Worm (Caenorhabditis elegans) whole organism, young adult: ENCODE measurements around the gene irld-17.

Experiments used
- B0019.2 ChIP-seq: fragments of 200-800 bp; sonication (Bioruptor generic); conservative IDR thresholded peaks from 2 replicates; pipeline ENCODE4 v1.3.6; 2022; ENCODE audit warnings: missing genetic modification reagents, missing genetic modification characterization, missing compliant biosample characterization
- B0261.1 ChIP-seq: sonication (generic microtip); optimal IDR thresholded peaks from 2 replicates; lab custom pipeline; 2016; ENCODE audit warnings: mild to moderate bottlenecking, missing genetic modification characterization, moderate library complexity, missing compliant biosample characterization
- B0336.3 ChIP-seq: fragments of 200-800 bp; sonication (Bioruptor generic); IDR thresholded peaks from 2 replicates; pipeline ENCODE4 v1.3.6; 2022; ENCODE audit warnings: missing genetic modification characterization, missing compliant biosample characterization
- F22D6.2 ChIP-seq: sonication (generic microtip); optimal IDR thresholded peaks from 2 replicates; lab custom pipeline; 2016; ENCODE audit warnings: mild to moderate bottlenecking, missing genetic modification characterization, missing compliant biosample characterization
- F23B12.7 ChIP-seq: sonication (generic microtip); optimal IDR thresholded peaks from 2 replicates; lab custom pipeline; 2017; ENCODE audit warnings: missing genetic modification characterization, mild to moderate bottlenecking, missing compliant biosample characterization, antibody characterized with exemption, moderate library complexity; ENCODE audit not compliant: insufficient read depth
- F33H1.4 ChIP-seq: fragments of 200-800 bp; sonication (Bioruptor generic); IDR thresholded peaks from 2 replicates; pipeline ENCODE4 v1.3.6; 2022; ENCODE audit warnings: missing genetic modification reagents, missing genetic modification characterization, missing compliant biosample characterization
- F37B4.10 ChIP-seq: fragments of 200-800 bp; sonication (Bioruptor generic); IDR thresholded peaks from 2 replicates; pipeline ENCODE4 v1.3.6; 2022; ENCODE audit warnings: missing genetic modification characterization, missing compliant biosample characterization
- F52B5.7 ChIP-seq: sonication (generic microtip); optimal IDR thresholded peaks from 2 replicates; lab custom pipeline; 2016; ENCODE audit warnings: mild to moderate bottlenecking, missing genetic modification characterization, missing compliant biosample characterization
- K11D2.4 ChIP-seq: fragments of 200-800 bp; sonication (Bioruptor generic); IDR thresholded peaks from 2 replicates; pipeline ENCODE4 v1.3.6; 2022; ENCODE audit warnings: missing genetic modification reagents, missing genetic modification characterization, missing compliant biosample characterization
- T07F8.4 ChIP-seq: sonication (generic microtip); optimal IDR thresholded peaks from 2 replicates; lab custom pipeline; 2016; ENCODE audit warnings: mild to moderate bottlenecking, missing genetic modification characterization, moderate library complexity, missing compliant biosample characterization
- aptf-2 ChIP-seq: fragments of 200-800 bp; sonication (Bioruptor generic); conservative IDR thresholded peaks from 2 replicates; pipeline ENCODE4 v1.3.6; 2022; ENCODE audit warnings: missing genetic modification reagents, missing genetic modification characterization, missing compliant biosample characterization
- attf-5 ChIP-seq: fragments of 200-800 bp; sonication (Bioruptor generic); optimal IDR thresholded peaks from 2 replicates; lab custom pipeline; 2018; ENCODE audit warnings: mild to moderate bottlenecking, missing genetic modification characterization, missing compliant biosample characterization
- bed-1 ChIP-seq: fragments of 200-800 bp; sonication (Bioruptor generic); IDR thresholded peaks from 2 replicates; pipeline ENCODE4 v1.3.6; 2022; ENCODE audit warnings: missing genetic modification reagents, missing genetic modification characterization, missing compliant biosample characterization
- bed-2 ChIP-seq: fragments of 200-800 bp; sonication (Bioruptor generic); IDR thresholded peaks from 2 replicates; pipeline ENCODE4 v1.3.6; 2022; ENCODE audit warnings: missing genetic modification reagents, missing genetic modification characterization, missing compliant biosample characterization
- ccch-3 ChIP-seq: fragments of 200-800 bp; sonication (Bioruptor generic); optimal IDR thresholded peaks from 2 replicates; lab custom pipeline; 2018; ENCODE audit warnings: mild to moderate bottlenecking, missing genetic modification characterization, missing compliant biosample characterization
- cebp-2 ChIP-seq: fragments of 200-800 bp; sonication (Bioruptor generic); IDR thresholded peaks from 2 replicates; pipeline ENCODE4 v1.3.6; 2022; ENCODE audit warnings: missing genetic modification characterization, missing compliant biosample characterization
- ceh-27 ChIP-seq: fragments of 200-800 bp; sonication (Bioruptor generic); optimal IDR thresholded peaks from 2 replicates; lab custom pipeline; 2018; ENCODE audit warnings: mild to moderate bottlenecking, missing genetic modification characterization, moderate library complexity, missing compliant biosample characterization
- ceh-91 ChIP-seq: fragments of 200-800 bp; sonication (Bioruptor generic); IDR thresholded peaks from 2 replicates; pipeline ENCODE4 v1.3.6; 2022; ENCODE audit warnings: missing genetic modification reagents, missing genetic modification characterization, missing compliant biosample characterization
- efl-1 ChIP-seq: fragments of 150-350 bp; optimal IDR thresholded peaks from 2 replicates; lab custom pipeline; 2014; ENCODE audit warnings: missing biosample characterization, missing genetic modification reagents, missing genetic modification characterization
- gei-17 ChIP-seq: fragments of 200-800 bp; sonication (Bioruptor generic); optimal IDR thresholded peaks from 2 replicates; lab custom pipeline; 2018; ENCODE audit warnings: mild to moderate bottlenecking, missing genetic modification characterization, missing compliant biosample characterization
- him-1 ChIP-seq: sonication (generic microtip); optimal IDR thresholded peaks from 2 replicates; lab custom pipeline; 2016; ENCODE audit warnings: missing genotype, missing genetic modification reagents, missing genetic modification characterization, missing compliant biosample characterization
- hlh-12 ChIP-seq: sonication (generic microtip); optimal IDR thresholded peaks from 2 replicates; lab custom pipeline; 2016; ENCODE audit warnings: missing genetic modification characterization, missing compliant biosample characterization
- lin-26 ChIP-seq: fragments of 200-800 bp; sonication (Bioruptor generic); IDR thresholded peaks from 2 replicates; pipeline ENCODE4 v1.3.6; 2022; ENCODE audit warnings: missing genetic modification reagents, missing genetic modification characterization, missing compliant biosample characterization
- lin-35 ChIP-seq, 3 experiments: fragments of 150-350 bp in 2 of 3; sonication (generic microtip) in 1 of 3; optimal IDR thresholded peaks; 2 replicates each; lab custom pipeline; 2014 to 2018; ENCODE audit warnings: missing biosample characterization in 3 of 3, missing genetic modification characterization in 3 of 3, missing genetic modification reagents in 3 of 3
- lin-54 ChIP-seq: fragments of 200-800 bp; sonication (Bioruptor generic); optimal IDR thresholded peaks from 2 replicates; lab custom pipeline; 2018; ENCODE audit warnings: mild to moderate bottlenecking, missing genetic modification characterization, missing compliant biosample characterization
- mcd-1 ChIP-seq: fragments of 200-800 bp; sonication (Bioruptor generic); IDR thresholded peaks from 2 replicates; pipeline ENCODE4 v1.3.6; 2022; ENCODE audit warnings: missing genetic modification reagents, missing genetic modification characterization, missing compliant biosample characterization
- mel-28 ChIP-seq: sonication (generic microtip); optimal IDR thresholded peaks from 2 replicates; lab custom pipeline; 2016; ENCODE audit warnings: borderline replicate concordance, mild to moderate bottlenecking, missing genetic modification characterization, missing compliant biosample characterization
- mes-4 ChIP-seq: sonication (generic microtip); optimal IDR thresholded peaks from 2 replicates; lab custom pipeline; 2016; ENCODE audit warnings: missing genotype, missing genetic modification characterization, missing compliant biosample characterization
- mxl-1 ChIP-seq: sonication (generic microtip); optimal IDR thresholded peaks from 2 replicates; lab custom pipeline; 2016; ENCODE audit warnings: missing genetic modification characterization, missing compliant biosample characterization
- snpc-1.1 ChIP-seq: sonication (generic microtip); optimal IDR thresholded peaks from 2 replicates; lab custom pipeline; 2017; ENCODE audit warnings: missing genetic modification characterization, mild to moderate bottlenecking, missing compliant biosample characterization, antibody characterized with exemption, moderate library complexity, missing genotype, missing genetic modification reagents; ENCODE audit not compliant: insufficient read depth
- sptf-2 ChIP-seq: fragments of 200-800 bp; sonication (Bioruptor generic); optimal IDR thresholded peaks from 2 replicates; lab custom pipeline; 2018; ENCODE audit warnings: mild to moderate bottlenecking, missing genetic modification characterization, missing compliant biosample characterization
- tlf-1 ChIP-seq: fragments of 200-800 bp; sonication (Bioruptor generic); optimal IDR thresholded peaks from 2 replicates; lab custom pipeline; 2018; ENCODE audit warnings: mild to moderate bottlenecking, missing genetic modification characterization, missing compliant biosample characterization
- zfh-2 ChIP-seq: fragments of 200-800 bp; sonication (Bioruptor generic); conservative IDR thresholded peaks from 2 replicates; pipeline ENCODE4 v1.3.6; 2022; ENCODE audit warnings: missing genetic modification reagents, missing genetic modification characterization, missing compliant biosample characterization
- ztf-22 ChIP-seq: fragments of 200-800 bp; sonication (Bioruptor generic); optimal IDR thresholded peaks from 2 replicates; lab custom pipeline; 2018; ENCODE audit warnings: mild to moderate bottlenecking, missing genetic modification characterization, moderate library complexity, missing compliant biosample characterization
- ztf-26 ChIP-seq: sonication (generic microtip); optimal IDR thresholded peaks from 2 replicates; lab custom pipeline; 2017; ENCODE audit warnings: missing genetic modification characterization, missing compliant biosample characterization

Gene irld-17

DNA sequence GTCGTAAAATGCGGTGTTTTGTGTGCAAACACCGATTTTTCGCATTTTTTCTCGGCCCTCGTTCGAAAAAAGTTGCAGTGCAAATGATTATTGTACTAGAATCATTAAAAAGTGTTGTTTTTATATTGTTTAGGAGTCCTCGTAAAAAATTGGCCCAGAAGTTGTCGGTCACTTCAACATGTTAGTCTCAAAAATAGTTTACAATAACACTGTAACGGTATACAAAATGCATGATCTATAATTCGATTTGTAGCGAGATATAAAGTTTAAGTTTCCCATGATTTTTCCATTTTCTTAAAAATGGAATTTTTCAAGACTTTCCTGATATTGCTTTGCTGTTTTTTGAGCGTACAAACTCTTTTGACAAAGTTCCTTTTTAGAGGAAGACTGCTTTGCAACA lies 35.1 kb downstream of the irld-17 start, which contains the start of gene K04F1.8:
TSS of gene K04F1.8 (plus strand) at position 301 of the 400 bp plus-strand sequence.
- TF ChIP-seq lin-54 (GFP tag; lab: Kevin White, UChicago): no peak
- no peak for TF ChIP-seq lin-26 (GFP tag; lab: Robert Waterston, UW)
- TF ChIP-seq ceh-91: no peak
- no peak for TF ChIP-seq aptf-2 (GFP tag; lab: Robert Waterston, UW)
- no peak for TF ChIP-seq tlf-1 (GFP tag; lab: Kevin White, UChicago)
- no peak for TF ChIP-seq K11D2.4
- TF ChIP-seq F37B4.10: no peak
- TF ChIP-seq attf-5 (GFP tag; lab: Kevin White, UChicago): no peak
- TF ChIP-seq T07F8.4 (tag; lab: Kevin White, UChicago): no peak
- no peak for TF ChIP-seq B0261.1
- TF ChIP-seq bed-2: no peak
- no peak for TF ChIP-seq F23B12.7 (tag; lab: Kevin White, UChicago)
- no peak for TF ChIP-seq F33H1.4 (GFP tag; lab: Robert Waterston, UW)
- no peak for TF ChIP-seq ceh-27 (GFP tag; lab: Kevin White, UChicago)
- TF ChIP-seq cebp-2 (GFP tag; lab: Robert Waterston, UW): no peak
- TF ChIP-seq sptf-2: no peak
- no peak for TF ChIP-seq ccch-3 (GFP tag; lab: Kevin White, UChicago)
- TF ChIP-seq zfh-2 (GFP tag; lab: Robert Waterston, UW): no peak

DNA sequence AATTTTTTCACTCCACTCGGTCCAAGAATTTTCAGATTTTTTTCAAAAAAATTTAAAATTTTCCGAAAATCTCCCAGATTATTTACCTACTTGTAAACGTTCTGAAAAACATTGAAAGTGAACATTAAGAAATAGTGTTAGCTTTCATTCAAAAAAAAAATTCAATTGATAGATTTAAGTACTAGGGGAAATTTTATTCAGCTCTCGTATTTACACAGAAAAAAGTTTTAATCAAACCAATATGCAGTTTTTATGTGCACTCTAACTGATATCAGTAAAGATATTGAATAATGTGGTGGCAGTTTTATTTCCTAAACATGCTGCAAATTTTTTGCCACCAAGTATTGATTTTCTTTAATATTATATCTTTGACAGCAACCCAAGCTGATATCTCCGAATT lies 36.4 kb downstream of the irld-17 start, which contains the start of gene irld-42:
TSS of gene irld-42 (plus strand) at position 301 of the 400 bp plus-strand sequence.
- no peak for TF ChIP-seq F52B5.7 (tag; lab: Kevin White, UChicago)
- no peak for TF ChIP-seq bed-1 (GFP tag; lab: Robert Waterston, UW)
- TF ChIP-seq F37B4.10: no peak
- TF ChIP-seq mes-4 (tag; lab: Kevin White, UChicago): no peak
- TF ChIP-seq mxl-1 (tag; lab: Kevin White, UChicago): no peak

DNA sequence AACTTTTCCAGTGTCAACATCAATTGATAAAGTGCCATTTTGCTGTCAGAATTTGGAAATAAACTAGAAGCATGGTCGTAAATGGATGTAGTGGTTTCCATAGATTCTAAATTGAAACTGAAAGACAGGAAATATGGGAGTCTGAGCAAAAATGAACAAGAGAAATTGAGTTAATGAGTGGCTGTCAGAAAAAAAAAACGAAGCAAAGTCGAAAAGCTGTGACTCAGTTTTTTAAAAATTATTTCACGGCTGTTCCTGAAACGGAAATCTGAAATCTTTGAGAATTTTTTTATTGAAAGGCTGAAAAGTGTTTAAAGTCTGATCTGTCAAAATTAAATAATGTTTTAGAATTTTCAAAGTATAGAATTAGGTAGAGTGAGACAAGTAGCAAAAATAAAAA lies 46.4 kb downstream of the irld-17 start, which contains the start of gene srw-98:
TSS of gene srw-98 (minus strand) at position 101 of the 400 bp plus-strand sequence.
- TF ChIP-seq ztf-22 (no peak), him-1 (tag; lab: Kevin White, UChicago) (no peak), efl-1 (no peak), snpc-1.1 (tag; lab: Kevin White, UChicago) (no peak)

DNA sequence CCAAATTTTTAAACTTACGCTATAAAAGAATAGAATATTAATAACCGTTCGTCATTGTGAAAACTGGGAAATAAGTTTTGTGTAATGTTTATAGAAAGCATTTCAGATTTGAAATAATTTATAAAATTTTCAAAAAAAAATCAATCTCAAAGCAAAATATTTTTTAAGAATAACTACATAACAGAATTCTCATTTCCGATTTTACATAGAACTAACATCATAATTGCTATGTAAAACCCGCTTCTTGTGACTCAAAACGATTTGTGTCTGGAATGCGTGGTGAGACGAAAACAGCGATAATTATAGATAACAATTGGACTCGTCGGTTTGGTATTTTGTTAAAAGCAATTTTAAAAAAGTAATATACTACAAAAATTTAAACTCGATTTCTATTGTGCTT lies 49.0 kb downstream of the irld-17 start, which contains the start of gene srw-91:
TSS of gene srw-91 (minus strand) at position 101 of the 400 bp plus-strand sequence.
- TF ChIP-seq attf-5 (GFP tag; lab: Kevin White, UChicago) (no peak), B0019.2 (GFP tag; lab: Robert Waterston, UW) (no peak), mel-28 (tag; lab: Kevin White, UChicago) (no peak), hlh-12 (no peak), mcd-1 (GFP tag; lab: Robert Waterston, UW) (no peak)

DNA sequence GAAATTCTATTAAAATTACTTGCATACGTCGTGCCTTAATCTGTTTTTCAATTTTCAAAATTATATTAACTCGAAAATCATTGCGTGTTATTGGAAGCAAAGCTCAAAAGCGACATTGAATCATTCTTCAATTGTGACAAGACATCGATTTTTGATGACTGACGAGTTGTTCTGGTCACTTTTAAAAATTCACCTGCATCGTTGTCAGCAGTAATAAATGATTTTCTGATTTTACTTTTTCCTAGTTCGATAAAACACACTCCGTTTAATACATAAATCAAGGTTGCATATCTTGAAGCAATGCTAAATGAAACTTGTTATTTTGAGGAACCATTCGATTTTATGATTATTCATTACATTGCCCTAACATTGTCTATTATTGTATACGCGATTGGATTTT lies 50.5 kb downstream of the irld-17 start, which contains the start of gene srh-3:
TSS of gene srh-3 (plus strand) at position 301 of the 400 bp plus-strand sequence.
- TF ChIP-seq B0336.3: no peak
- TF ChIP-seq ceh-27 (GFP tag; lab: Kevin White, UChicago): no peak
- TF ChIP-seq ceh-91: no peak
- TF ChIP-seq lin-35 (GFP tag; optimal IDR thresholded peaks at IDR 0.05; lab: Kevin White, UChicago): no peak
- TF ChIP-seq F22D6.2 (tag; lab: Kevin White, UChicago): no peak
- no peak for TF ChIP-seq gei-17 (GFP tag; lab: Kevin White, UChicago)
- TF ChIP-seq ztf-26 (tag; lab: Kevin White, UChicago): no peak
- TF ChIP-seq zfh-2 (GFP tag; lab: Robert Waterston, UW): no peak
